Worm (Caenorhabditis elegans): Measurements from ENCODE around the gene srt-4.

ce11 chrV:2601817-2602216 is 24.1 kb downstream of the srt-4 start:
- TF ChIP-seq elt-2 (tag; optimal IDR thresholded peaks at IDR 0.05) (no peak), sox-2 (GFP tag; IDR thresholded peaks at IDR 0.05) (no peak), unc-3 (GFP tag; conservative IDR thresholded peaks at IDR 0.05) (no peak), unc-3 (tag; optimal IDR thresholded peaks at IDR 0.05) (no peak), sox-4 (tag; optimal IDR thresholded peaks at IDR 0.05) (no peak), nhr-11 (tag; optimal IDR thresholded peaks at IDR 0.05) (no peak), ama-1 (optimal IDR thresholded peaks at IDR 0.05) (no peak), ceh-45 (GFP tag; IDR thresholded peaks at IDR 0.05) (no peak), sdc-2 (tag; optimal IDR thresholded peaks at IDR 0.05) (no peak), unc-86 (tag; optimal IDR thresholded peaks at IDR 0.05) (no peak), Y22D7AL.16 (tag; optimal IDR thresholded peaks at IDR 0.05) (no peak), che-1 (tag; optimal IDR thresholded peaks at IDR 0.05) (no peak), tbx-7 (tag; optimal IDR thresholded peaks at IDR 0.05) (no peak)

All from whole organism, late embryonic.